Worm (Caenorhabditis elegans): ENCODE measurements around the gene ZK355.8.
A peak's percentile ranks its signal among the peaks of the same experiment; 100 is the strongest.

Gene ZK355.8

ce11 chrII:2922782-2923181 lies 4.8 kb upstream of the ZK355.8 start:
- TF ChIP-seq nhr-80 (tag; optimal IDR thresholded peaks at IDR 0.05) (no peak), atf-7 (tag; optimal IDR thresholded peaks at IDR 0.05) (no peak), bed-1 (GFP tag; IDR thresholded peaks at IDR 0.05) (no peak), hlh-26 (GFP tag; conservative IDR thresholded peaks at IDR 0.05) (no peak), Y95B8A.8 (GFP tag; IDR thresholded peaks at IDR 0.05) (0 out of 2 replicates have a peak, but pooled peaks have one; percentile 0), sptf-2 (GFP tag; optimal IDR thresholded peaks at IDR 0.05) (no peak), F39B2.1 (GFP tag; IDR thresholded peaks at IDR 0.05) (no peak), F37B4.10 (GFP tag; IDR thresholded peaks at IDR 0.05) (no peak), mcd-1 (GFP tag; IDR thresholded peaks at IDR 0.05) (0 out of 2 replicates have a peak, but pooled peaks have one; percentile 35), K11D2.4 (GFP tag; IDR thresholded peaks at IDR 0.05) (no peak), F57A8.1 (GFP tag; optimal IDR thresholded peaks at IDR 0.05) (no peak), ceh-27 (GFP tag; optimal IDR thresholded peaks at IDR 0.05) (no peak), egl-44 (GFP tag; IDR thresholded peaks at IDR 0.05) (no peak), D2030.7 (GFP tag; IDR thresholded peaks at IDR 0.05) (no peak), repo-1 (tag; optimal IDR thresholded peaks at IDR 0.05) (no peak), T26A5.8 (tag; optimal IDR thresholded peaks at IDR 0.05) (no peak), nfya-2 (GFP tag; IDR thresholded peaks at IDR 0.05) (no peak), egrh-3 (GFP tag; IDR thresholded peaks at IDR 0.05) (no peak), tbp1 (GFP tag; optimal IDR thresholded peaks at IDR 0.05) (no peak), hmg-1.2 (GFP tag; IDR thresholded peaks at IDR 0.05) (peak; percentile 93), nhr-90 (tag; optimal IDR thresholded peaks at IDR 0.05) (no peak), rpc-1 (optimal IDR thresholded peaks at IDR 0.05) (no peak), rpc-1 (tag; optimal IDR thresholded peaks at IDR 0.05) (no peak), ztf-18 (tag; optimal IDR thresholded peaks at IDR 0.05) (no peak), attf-6 (GFP tag; IDR thresholded peaks at IDR 0.05) (no peak), ztf-28 (GFP tag; IDR thresholded peaks at IDR 0.05) (no peak), madf-10 (tag; optimal IDR thresholded peaks at IDR 0.05) (no peak), nfyb-1 (GFP tag; IDR thresholded peaks at IDR 0.05) (0 out of 2 replicates have a peak, but pooled peaks have one; percentile 37), efl-1 (GFP tag; optimal IDR thresholded peaks at IDR 0.05) (no peak), hrde-1 (tag; optimal IDR thresholded peaks at IDR 0.05; ENCODE audit: borderline replicate concordance) (no peak), lsl-1 (GFP tag; optimal IDR thresholded peaks at IDR 0.05) (no peak), lir-1 (GFP tag; conservative IDR thresholded peaks at IDR 0.05) (no peak), sea-2 (GFP tag; IDR thresholded peaks at IDR 0.05) (no peak), hsf-1 (GFP tag; IDR thresholded peaks at IDR 0.05) (0 out of 2 replicates have a peak, but pooled peaks have one; percentile 6), ceh-79 (tag; optimal IDR thresholded peaks at IDR 0.05) (no peak), mes-4 (tag; optimal IDR thresholded peaks at IDR 0.05) (no peak), lin-54 (GFP tag; optimal IDR thresholded peaks at IDR 0.05) (no peak), nhr-27 (tag; optimal IDR thresholded peaks at IDR 0.05) (no peak), unc-62 (GFP tag; optimal IDR thresholded peaks at IDR 0.05) (no peak)

- peak; percentile 16 for TF ChIP-seq nhr-80 (tag; optimal IDR thresholded peaks at IDR 0.05)
- TF ChIP-seq attf-3 (GFP tag; conservative IDR thresholded peaks at IDR 0.05), result 0 out of 2 replicates have a peak, but pooled peaks have one; percentile 38
- no peak for TF ChIP-seq madf-8 (GFP tag; conservative IDR thresholded peaks at IDR 0.05)
These were observed 4.0 kb upstream of the ZK355.8 start, which contains the start of gene ZK355.2 for ce11 chrII:2923617-2924016. Gene ZK355.2 (plus strand): TSS chrII:2923917.
